Worm (Caenorhabditis elegans) whole organism, L1 larva: Measurements from ENCODE around the gene clec-47.

ENCODE experiments used
- ceh-88 ChIP-seq: fragments of 200-800 bp; sonication (Bioruptor generic); IDR thresholded peaks from 2 replicates; pipeline ENCODE4 v1.3.6; 2022; ENCODE audit warnings: missing genetic modification characterization, missing compliant biosample characterization
- efl-1 ChIP-seq, 4 experiments: fragments of 150-350 bp; optimal IDR thresholded peaks in 3 of 4; peaks in 1 of 4; 1 replicate in 1 of 4; 2 replicates in 3 of 4; lab custom pipeline; 2014; ENCODE audit warnings: missing biosample characterization in 2 of 4, missing genetic modification characterization in 2 of 4, missing genetic modification reagents in 2 of 4
- egl-27 ChIP-seq, 2 experiments: fragments of 150-350 bp in 1 of 2; sonication (generic microtip); optimal IDR thresholded peaks; 3 replicates each; lab custom pipeline; 2017 to 2018; ENCODE audit warnings: missing biosample characterization in 2 of 2, missing genetic modification characterization in 2 of 2, missing genetic modification reagents in 2 of 2
- elt-3 ChIP-seq, 6 experiments: fragments of 150-350 bp in 1 of 6; sonication (generic microtip); optimal IDR thresholded peaks; 2 replicates each; lab custom pipeline; 2017 to 2018; ENCODE audit warnings: missing biosample characterization in 6 of 6, missing genetic modification characterization in 6 of 6, inconsistent platforms in 1 of 6
- ets-5 ChIP-seq: fragments of 200-800 bp; sonication (Bioruptor generic); IDR thresholded peaks from 2 replicates; pipeline ENCODE4 v1.3.6; 2022; ENCODE audit warnings: missing genetic modification characterization, missing compliant biosample characterization
- fkh-10 ChIP-seq: sonication (generic microtip); optimal IDR thresholded peaks from 2 replicates; lab custom pipeline; 2017; ENCODE audit warnings: missing biosample characterization, missing genetic modification reagents, missing genetic modification characterization
- lin-13 ChIP-seq: fragments of 150-350 bp; optimal IDR thresholded peaks from 2 replicates; lab custom pipeline; 2014; ENCODE audit warnings: missing biosample characterization, missing genetic modification reagents, missing genetic modification characterization
- nhr-28 ChIP-seq: fragments of 150-350 bp; optimal IDR thresholded peaks from 2 replicates; lab custom pipeline; 2014; ENCODE audit warnings: missing biosample characterization, missing genetic modification characterization
- nhr-76 ChIP-seq: sonication (generic microtip); optimal IDR thresholded peaks from 2 replicates; lab custom pipeline; 2017; ENCODE audit warnings: missing biosample characterization, missing genetic modification characterization
- nhr-84 ChIP-seq: sonication (generic microtip); optimal IDR thresholded peaks from 2 replicates; lab custom pipeline; 2017; ENCODE audit warnings: missing biosample characterization, missing genetic modification characterization
- rnt-1 ChIP-seq: sonication (generic microtip); optimal IDR thresholded peaks from 2 replicates; lab custom pipeline; 2016; ENCODE audit warnings: mild to moderate bottlenecking, missing genetic modification characterization, moderate library complexity, missing compliant biosample characterization
- skn-1 ChIP-seq: fragments of 150-350 bp; optimal IDR thresholded peaks from 2 replicates; lab custom pipeline; 2014; ENCODE audit warnings: missing biosample characterization, missing genetic modification characterization
- unc-98 ChIP-seq: fragments of 200-800 bp; sonication (Bioruptor generic); IDR thresholded peaks from 2 replicates; pipeline ENCODE4 v1.3.6; 2022; ENCODE audit warnings: missing genetic modification characterization, missing compliant biosample characterization
- zag-1 ChIP-seq: fragments of 150-350 bp; optimal IDR thresholded peaks from 2 replicates; lab custom pipeline; 2014; ENCODE audit warnings: missing biosample characterization, missing genetic modification characterization

- TF ChIP-seq fkh-10 (GFP tag; lab: Kevin White, UChicago) (no peak), egl-27 (tag; optimal IDR thresholded peaks at IDR 0.05; lab: Kevin White, UChicago) (no peak), elt-3 (tag; optimal IDR thresholded peaks at IDR 0.05; lab: Kevin White, UChicago) (no peak), zag-1 (tag; lab: Kevin White, UChicago) (no peak), nhr-28 (no peak), efl-1 (optimal IDR thresholded peaks at IDR 0.05; lab: Kevin White, UChicago) (no peak), efl-1 (GFP tag; optimal IDR thresholded peaks at IDR 0.05 in 1 of 2; lab: Kevin White, UChicago) (no peak), nhr-84 (tag; lab: Kevin White, UChicago) (no peak), ets-5 (no peak), ceh-88 (GFP tag; lab: Robert Waterston, UW) (no peak), rnt-1 (tag; lab: Kevin White, UChicago) (no peak), unc-98 (no peak), skn-1 (no peak), lin-13 (GFP tag; lab: Kevin White, UChicago) (no peak), nhr-76 (tag; lab: Kevin White, UChicago) (no peak)
These were observed 27.8 kb upstream of the clec-47 start, which contains the start of gene T09F5.20 for ce11 chrV:15147776-15148175.
